Fruit fly (Drosophila melanogaster) whole organism, wandering third instar larva: ENCODE results near the gene Cht5.

Source experiments
- Abd-B ChIP-seq: fragments of >200 bp; optimal IDR thresholded peaks from 2 replicates; lab custom pipeline; 2017; ENCODE audit warnings: missing biosample characterization, missing genetic modification characterization
- jim ChIP-seq: fragments of 175-275, 200-325 bp; sonication (Bioruptor generic); optimal IDR thresholded peaks from 2 replicates; lab custom pipeline; 2016; ENCODE audit warnings: missing biosample characterization, mild to moderate bottlenecking, missing genetic modification characterization
- pan ChIP-seq: fragments of >200 bp; optimal IDR thresholded peaks from 2 replicates; lab custom pipeline; 2017
- psq ChIP-seq: fragments of 200-800 bp; sonication (Bioruptor generic); optimal IDR thresholded peaks from 3 replicates; lab custom pipeline; 2017; ENCODE audit warnings: missing biosample characterization, mild to moderate bottlenecking, missing genetic modification characterization, moderate library complexity

DNA sequence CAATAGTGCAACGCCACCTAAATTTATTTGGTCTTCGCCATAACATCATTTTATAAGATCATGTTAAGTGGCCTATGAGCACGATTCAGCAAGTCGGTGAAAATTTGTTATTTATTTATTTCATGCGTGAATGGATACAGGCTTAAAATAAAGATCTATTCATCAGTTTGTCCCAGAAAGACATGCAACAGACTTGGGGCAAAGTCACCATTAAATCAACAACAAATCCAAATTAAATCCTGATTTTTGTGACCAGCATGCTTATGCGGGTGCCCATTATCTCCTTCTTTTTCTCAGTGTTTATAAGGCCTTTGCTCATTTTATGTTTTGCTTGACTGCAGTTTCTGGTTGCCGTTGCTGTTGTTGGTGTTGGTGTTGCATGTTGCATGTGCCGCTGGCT is 40.6 kb downstream of the Cht5 start:
- TF ChIP-seq Abd-B (GFP tag; lab: Kevin White, UChicago): no peak
- TF ChIP-seq psq (GFP tag; lab: Kevin White, UChicago): no peak
- no peak for TF ChIP-seq pan (lab: Kevin White, UChicago)
- TF ChIP-seq jim (GFP tag; lab: Kevin White, UChicago): no peak
